Fruit fly (Drosophila melanogaster) whole organism, embryonic: ENCODE results near the gene CG14205.

ENCODE experiments used
- Adf1 ChIP-seq: fragments of 200-800 bp; sonication (Bioruptor generic); IDR thresholded peaks from 2 replicates; pipeline ENCODE4 v1.3.6; 2022; ENCODE audit warnings: missing biosample characterization, missing genetic modification characterization
- Bteb2 ChIP-seq: fragments of 200-800 bp; sonication (Bioruptor generic); optimal IDR thresholded peaks from 2 replicates; lab custom pipeline; 2016; ENCODE audit warnings: missing biosample characterization, missing genetic modification characterization
- CG10267 ChIP-seq: fragments of 200-800 bp; sonication (Bioruptor generic); optimal IDR thresholded peaks from 2 replicates; lab custom pipeline; 2018; ENCODE audit warnings: missing biosample characterization, mild to moderate bottlenecking, missing genetic modification characterization, moderate library complexity
- CG11093 ChIP-seq: fragments of 200-800 bp; sonication (Bioruptor generic); IDR thresholded peaks from 3 replicates; pipeline ENCODE4 v1.3.6; 2022; ENCODE audit warnings: missing biosample characterization, missing genetic modification characterization
- CG11560 ChIP-seq: fragments of 200-800 bp; sonication (Bioruptor generic); IDR thresholded peaks from 3 replicates; pipeline ENCODE4 v1.3.6; 2022; ENCODE audit warnings: missing biosample characterization, missing genetic modification characterization
- CG12104 ChIP-seq: fragments of 200-800 bp; sonication (Bioruptor generic); optimal IDR thresholded peaks from 3 replicates; lab custom pipeline; 2016; ENCODE audit warnings: missing biosample characterization, missing genetic modification characterization
- CG1233 ChIP-seq: fragments of 200-800 bp; sonication (Bioruptor generic); optimal IDR thresholded peaks from 4 replicates; lab custom pipeline; 2018; ENCODE audit warnings: missing biosample characterization, mild to moderate bottlenecking, missing genetic modification characterization
- CG14441 ChIP-seq: fragments of 200-800 bp; sonication (Bioruptor generic); IDR thresholded peaks from 2 replicates; pipeline ENCODE4 v1.3.6; 2022; ENCODE audit warnings: missing biosample characterization, missing genetic modification characterization
- CG14667 ChIP-seq: fragments of 200-800 bp; sonication (Bioruptor generic); IDR thresholded peaks from 2 replicates; pipeline ENCODE4 v1.3.6; 2022; ENCODE audit warnings: missing biosample characterization, missing genetic modification characterization
- CG14860 ChIP-seq: fragments of 200-800 bp; sonication (Bioruptor generic); IDR thresholded peaks from 3 replicates; pipeline ENCODE4 v1.3.6; 2022; ENCODE audit warnings: missing biosample characterization, missing genetic modification characterization; ENCODE audit not compliant: partially characterized antibody
- CG15696 ChIP-seq: fragments of 200-800 bp; sonication (Bioruptor generic); optimal IDR thresholded peaks from 2 replicates; lab custom pipeline; 2019; ENCODE audit warnings: missing biosample characterization, mild to moderate bottlenecking, missing genetic modification characterization, moderate library complexity
- CG16813 ChIP-seq: fragments of 200-800 bp; sonication (Bioruptor generic); IDR thresholded peaks from 3 replicates; pipeline ENCODE4 v1.3.6; 2022; ENCODE audit warnings: missing biosample characterization, missing genetic modification characterization; ENCODE audit not compliant: partially characterized antibody
- CG18262 ChIP-seq: fragments of 200-800 bp; optimal IDR thresholded peaks from 3 replicates; lab custom pipeline; 2019; ENCODE audit warnings: missing biosample characterization, mild to moderate bottlenecking, missing genetic modification characterization, moderate library complexity
- CG31365 ChIP-seq: fragments of 200-800 bp; sonication (Bioruptor generic); optimal IDR thresholded peaks from 2 replicates; lab custom pipeline; 2018; ENCODE audit warnings: missing biosample characterization, mild to moderate bottlenecking, missing genetic modification characterization
- CG32532 ChIP-seq: fragments of 200-800 bp; sonication (Bioruptor generic); IDR thresholded peaks from 2 replicates; pipeline ENCODE4 v1.3.6; 2022; ENCODE audit warnings: missing biosample characterization, missing genetic modification characterization
- CG33213 ChIP-seq: fragments of 200-800 bp; sonication (Bioruptor generic); optimal IDR thresholded peaks from 3 replicates; lab custom pipeline; 2016; ENCODE audit warnings: missing biosample characterization, missing genetic modification characterization
- CG3838 ChIP-seq: fragments of 200-800 bp; sonication (Bioruptor generic); optimal IDR thresholded peaks from 3 replicates; lab custom pipeline; 2016; ENCODE audit warnings: missing biosample characterization, missing genetic modification characterization
- CG7357 ChIP-seq: fragments of 200-800 bp; sonication (Bioruptor generic); IDR thresholded peaks from 3 replicates; pipeline ENCODE4 v1.3.6; 2022; ENCODE audit warnings: missing biosample characterization, missing genetic modification characterization
- Dfd ChIP-seq, 2 experiments: fragments of >200 bp; optimal IDR thresholded peaks; 2 replicates each; lab custom pipeline; 2017; ENCODE audit warnings: missing biosample characterization in 2 of 2, missing genetic modification characterization in 2 of 2
- Dp ChIP-seq: fragments of 200-800 bp; sonication (Bioruptor generic); optimal IDR thresholded peaks from 2 replicates; lab custom pipeline; 2018; ENCODE audit warnings: missing biosample characterization, mild to moderate bottlenecking, missing genetic modification characterization, moderate library complexity
- ERR ChIP-seq: fragments of 200-800 bp; sonication (Bioruptor generic); optimal IDR thresholded peaks from 2 replicates; lab custom pipeline; 2016; ENCODE audit warnings: missing biosample characterization, missing genetic modification characterization
- Ets97D ChIP-seq: fragments of 200-800 bp; sonication (Bioruptor generic); optimal IDR thresholded peaks from 3 replicates; lab custom pipeline; 2016; ENCODE audit warnings: missing biosample characterization, missing genetic modification characterization
- H15 ChIP-seq: fragments of 200-800 bp; sonication (Bioruptor generic); IDR thresholded peaks from 3 replicates; pipeline ENCODE4 v1.3.6; 2022; ENCODE audit warnings: missing biosample characterization, missing genetic modification characterization
- HmgZ ChIP-seq: fragments of 200-800 bp; sonication (Bioruptor generic); optimal IDR thresholded peaks from 2 replicates; lab custom pipeline; 2018; ENCODE audit warnings: missing biosample characterization, mild to moderate bottlenecking, missing genetic modification characterization
- Rx ChIP-seq: fragments of 200-800 bp; sonication (Bioruptor generic); IDR thresholded peaks from 2 replicates; pipeline ENCODE4 v1.3.6; 2022; ENCODE audit warnings: missing biosample characterization, missing genetic modification characterization
- Sox102F ChIP-seq: fragments of 200-800 bp; sonication (Bioruptor generic); optimal IDR thresholded peaks from 2 replicates; lab custom pipeline; 2018; ENCODE audit warnings: missing biosample characterization, mild to moderate bottlenecking, missing genetic modification characterization, moderate library complexity
- aop ChIP-seq: fragments of 200-800 bp; sonication (Bioruptor generic); IDR thresholded peaks from 2 replicates; pipeline ENCODE4 v1.3.6; 2022; ENCODE audit warnings: missing biosample characterization, missing genetic modification characterization
- bcd ChIP-seq: fragments of 200-800 bp; sonication (Bioruptor generic); optimal IDR thresholded peaks from 2 replicates; lab custom pipeline; 2017; ENCODE audit warnings: missing biosample characterization, mild to moderate bottlenecking, missing genetic modification characterization
- btn ChIP-seq: fragments of 200-800 bp; sonication (Bioruptor generic); optimal IDR thresholded peaks from 2 replicates; lab custom pipeline; 2016; ENCODE audit warnings: missing biosample characterization, missing genetic modification characterization
- caup ChIP-seq: fragments of 200-800 bp; sonication (Bioruptor generic); optimal IDR thresholded peaks from 3 replicates; lab custom pipeline; 2017; ENCODE audit warnings: missing biosample characterization, mild to moderate bottlenecking, missing genetic modification characterization, moderate library complexity; ENCODE audit not compliant: severe bottlenecking
- chinmo ChIP-seq: fragments of 200-800 bp; sonication (Bioruptor generic); IDR thresholded peaks from 4 replicates; pipeline ENCODE4 v1.3.6; 2022; ENCODE audit warnings: missing biosample characterization, missing genetic modification characterization; ENCODE audit not compliant: partially characterized antibody
- ci ChIP-seq: fragments of 200-800 bp; sonication (Bioruptor generic); IDR thresholded peaks from 3 replicates; pipeline ENCODE4 v1.3.6; 2022; ENCODE audit warnings: missing biosample characterization, missing genetic modification characterization
- crc ChIP-seq: fragments of 200-800 bp; sonication (Bioruptor generic); optimal IDR thresholded peaks from 2 replicates; lab custom pipeline; 2016; ENCODE audit warnings: missing biosample characterization, missing genetic modification characterization
- crp ChIP-seq, 2 experiments: fragments of 200-800 bp; sonication (Bioruptor generic); optimal IDR thresholded peaks; 2 replicates in 1 of 2; 3 replicates in 1 of 2; lab custom pipeline; 2017; ENCODE audit warnings: missing biosample characterization in 2 of 2, missing genetic modification characterization in 2 of 2, mild to moderate bottlenecking in 1 of 2, moderate library complexity in 1 of 2
- danr ChIP-seq: fragments of 200-800 bp; sonication (Bioruptor generic); IDR thresholded peaks from 2 replicates; pipeline ENCODE4 v1.3.6; 2022; ENCODE audit warnings: missing biosample characterization, missing genetic modification characterization
- ewg ChIP-seq: fragments of 200-800 bp; sonication (Bioruptor generic); optimal IDR thresholded peaks from 3 replicates; lab custom pipeline; 2017; ENCODE audit warnings: mild to moderate bottlenecking, missing biosample characterization, missing genetic modification reagents, missing genetic modification characterization
- fd3F ChIP-seq: fragments of 200-800 bp; sonication (Bioruptor generic); optimal IDR thresholded peaks from 2 replicates; lab custom pipeline; 2018; ENCODE audit warnings: missing biosample characterization, mild to moderate bottlenecking, missing genetic modification characterization, moderate library complexity
- gsb-n ChIP-seq: fragments of 200-800 bp; sonication (Bioruptor generic); optimal IDR thresholded peaks from 3 replicates; lab custom pipeline; 2018; ENCODE audit warnings: missing biosample characterization, mild to moderate bottlenecking, missing genetic modification characterization
- hb ChIP-seq: fragments of 200-800 bp; sonication (Bioruptor generic); IDR thresholded peaks from 3 replicates; pipeline ENCODE4 v1.3.6; 2022; ENCODE audit warnings: missing biosample characterization, missing genetic modification characterization; ENCODE audit not compliant: partially characterized antibody
- inv ChIP-seq: fragments of 200-800 bp; sonication (Bioruptor generic); IDR thresholded peaks from 2 replicates; pipeline ENCODE4 v1.3.6; 2022; ENCODE audit warnings: missing biosample characterization, missing genetic modification characterization; ENCODE audit not compliant: partially characterized antibody
- ken ChIP-seq: fragments of 200-800 bp; sonication (Bioruptor generic); IDR thresholded peaks from 3 replicates; pipeline ENCODE4 v1.3.6; 2022; ENCODE audit warnings: missing biosample characterization, missing genetic modification characterization
- mld ChIP-seq: fragments of 200-800 bp; sonication (Bioruptor generic); IDR thresholded peaks from 3 replicates; pipeline ENCODE4 v1.3.6; 2022; ENCODE audit warnings: missing biosample characterization, missing genetic modification characterization; ENCODE audit not compliant: partially characterized antibody
- nom ChIP-seq: fragments of 200-800 bp; sonication (Bioruptor generic); optimal IDR thresholded peaks from 2 replicates; lab custom pipeline; 2017; ENCODE audit warnings: missing biosample characterization, missing genetic modification characterization, mild to moderate bottlenecking, moderate library complexity, missing genetic modification reagents
- pfk ChIP-seq: fragments of 200-800 bp; sonication (Bioruptor generic); optimal IDR thresholded peaks from 2 replicates; lab custom pipeline; 2018; ENCODE audit warnings: missing biosample characterization, mild to moderate bottlenecking, missing genetic modification characterization, moderate library complexity
- row ChIP-seq: fragments of 200-800 bp; sonication (Bioruptor generic); IDR thresholded peaks from 3 replicates; pipeline ENCODE4 v1.3.6; 2022; ENCODE audit warnings: missing biosample characterization, missing genetic modification characterization
- salm ChIP-seq: fragments of 200-800 bp; sonication (Bioruptor generic); optimal IDR thresholded peaks from 2 replicates; lab custom pipeline; 2018; ENCODE audit warnings: missing biosample characterization, mild to moderate bottlenecking, missing genetic modification characterization
- stwl ChIP-seq: fragments of 200-800 bp; sonication (Bioruptor generic); optimal IDR thresholded peaks from 3 replicates; lab custom pipeline; 2018; ENCODE audit warnings: missing biosample characterization, mild to moderate bottlenecking, missing genetic modification characterization, moderate library complexity
- trem ChIP-seq: fragments of 200-800 bp; optimal IDR thresholded peaks from 3 replicates; lab custom pipeline; 2019; ENCODE audit warnings: missing biosample characterization, mild to moderate bottlenecking, missing genetic modification characterization, moderate library complexity

Gene CG14205

DNA sequence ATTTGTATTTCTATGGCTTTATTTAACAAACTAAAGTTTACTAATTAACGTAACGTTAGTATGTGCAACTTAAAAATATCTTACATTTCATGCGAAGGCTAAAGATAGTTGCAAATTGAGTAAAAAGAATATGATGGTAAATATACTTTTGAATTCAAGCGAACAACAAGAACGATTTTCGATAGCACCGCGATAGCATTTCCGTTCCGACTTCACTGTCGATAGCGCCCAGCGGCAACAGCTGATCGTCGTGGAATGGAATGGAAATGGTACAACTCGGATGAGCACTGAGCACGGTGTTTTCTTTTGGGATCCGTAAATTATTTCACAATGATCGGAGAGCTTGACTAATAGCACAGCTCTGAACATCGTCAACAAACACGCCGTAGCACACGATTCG, 21.1 kb downstream of the CG14205 start (continued):
- peak; percentile 30 for TF ChIP-seq gsb-n (tag; lab: Kevin White, UChicago)
- no peak for TF ChIP-seq CG11560 (tag; lab: Robert Waterston, UW)
- peak; percentile 21 for TF ChIP-seq btn (GFP tag; lab: Kevin White, UChicago)
- TF ChIP-seq Adf1 (GFP tag; lab: Robert Waterston, UW) = no peak
- TF ChIP-seq H15 (GFP tag; lab: Robert Waterston, UW) = no peak
- TF ChIP-seq CG14667 (GFP tag; lab: Robert Waterston, UW) = no peak
- peak; percentile 34 for TF ChIP-seq CG18262 (tag; lab: Kevin White, UChicago)
- peak; percentile 82 for TF ChIP-seq caup (GFP tag; lab: Kevin White, UChicago)
- no peak for TF ChIP-seq aop
- TF ChIP-seq CG31365 (tag; lab: Kevin White, UChicago) = peak; percentile 58
- peak; percentile 39 for TF ChIP-seq bcd
- peak; percentile 41; the same call in 1 of the 2 replicates for TF ChIP-seq CG32532 (GFP tag; lab: Robert Waterston, UW)

DNA sequence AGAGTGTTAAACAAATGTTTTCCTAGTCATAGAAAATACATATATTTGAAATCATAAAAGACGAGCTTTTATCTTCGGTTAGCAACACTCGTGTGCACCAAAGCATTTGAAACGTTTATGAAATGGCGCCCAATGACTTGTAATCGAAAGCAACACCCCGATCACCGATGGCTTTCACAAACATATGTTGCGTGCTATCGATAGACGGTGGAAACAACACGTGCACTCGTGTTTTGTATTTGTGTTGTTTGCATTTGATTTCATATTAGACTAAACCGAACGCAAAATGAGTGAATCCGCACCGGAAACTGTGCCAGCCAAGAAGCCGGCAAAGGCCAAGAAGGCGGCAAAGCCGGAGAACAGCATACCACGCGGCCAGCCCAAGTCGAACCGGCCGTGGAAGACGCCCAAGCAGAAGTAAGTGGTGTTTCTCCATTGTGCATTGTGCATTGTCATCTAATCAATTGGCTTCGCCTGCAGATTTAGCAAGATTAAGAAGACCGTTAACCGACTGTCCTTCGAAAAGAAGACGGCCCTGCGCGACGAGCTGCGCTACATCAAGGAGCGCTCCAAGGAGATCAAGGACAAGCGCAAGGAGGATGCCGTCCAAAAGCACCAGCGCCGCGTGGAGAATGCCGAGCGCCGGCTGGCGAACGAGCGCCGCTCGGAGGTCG, 23.7 kb downstream of the CG14205 start, which contains the start of gene CG14210:
Gene CG14210 (plus strand): TSS at position 207 of the 674 bp plus-strand sequence.
- no peak for TF ChIP-seq CG14441 (GFP tag; lab: Robert Waterston, UW)
- TF ChIP-seq CG3838 = no peak
- TF ChIP-seq crp (GFP tag; optimal IDR thresholded peaks at IDR 0.05; lab: Kevin White, UChicago) = peak; percentile 3 to 84
- peak; percentile 9 for TF ChIP-seq CG10267 (tag; lab: Kevin White, UChicago)
- peak; percentile 7 for TF ChIP-seq HmgZ (tag; lab: Kevin White, UChicago)
- no peak for TF ChIP-seq danr
- 0 out of 3 replicates have a peak, but pooled peaks have one; percentile 53 for TF ChIP-seq mld (GFP tag; lab: Robert Waterston, UW)
- TF ChIP-seq fd3F = no peak
- peak; percentile 48; the same call in 1 of the 2 replicates for TF ChIP-seq inv
- no peak for TF ChIP-seq ci (GFP tag; lab: Robert Waterston, UW)
- TF ChIP-seq CG33213 = no peak
- no peak for TF ChIP-seq Sox102F (GFP tag; lab: Kevin White, UChicago)
- peak; percentile 70 for TF ChIP-seq pfk (GFP tag; lab: Kevin White, UChicago)
- TF ChIP-seq CG16813 (GFP tag; lab: Robert Waterston, UW) = peak; percentile 62
- TF ChIP-seq CG12104 (GFP tag; lab: Kevin White, UChicago) = no peak
- TF ChIP-seq CG15696 = no peak
- TF ChIP-seq trem = peak; percentile 45
- TF ChIP-seq ewg (GFP tag; lab: Kevin White, UChicago) = no peak
- TF ChIP-seq row (GFP tag; lab: Robert Waterston, UW) = no peak
- TF ChIP-seq Bteb2 (GFP tag; lab: Kevin White, UChicago) = no peak
- TF ChIP-seq ERR (GFP tag; lab: Kevin White, UChicago) = no peak
- TF ChIP-seq ken (GFP tag; lab: Robert Waterston, UW) = no peak
- no peak for TF ChIP-seq salm (tag; lab: Kevin White, UChicago)
- TF ChIP-seq CG1233 (GFP tag; lab: Kevin White, UChicago) = no peak
- TF ChIP-seq Dp (GFP tag; lab: Kevin White, UChicago) = peak; percentile 84
- TF ChIP-seq Dfd (GFP tag; optimal IDR thresholded peaks at IDR 0.05; lab: Kevin White, UChicago) = no peak
- TF ChIP-seq CG7357 (GFP tag; lab: Robert Waterston, UW) = no peak
- TF ChIP-seq CG14860 (GFP tag; lab: Robert Waterston, UW) = peak; percentile 52; the same call in 2 of the 3 replicates
- TF ChIP-seq CG11093 (GFP tag; lab: Robert Waterston, UW) = no peak
- TF ChIP-seq crc (GFP tag; lab: Kevin White, UChicago) = no peak
- TF ChIP-seq Rx (GFP tag; lab: Robert Waterston, UW) = no peak
- TF ChIP-seq hb = peak; percentile 66; the same call in 1 of the 3 replicates
- 0 out of 4 replicates have a peak, but pooled peaks have one; percentile 55 for TF ChIP-seq chinmo
- TF ChIP-seq nom (GFP tag; lab: Kevin White, UChicago) = no peak
- TF ChIP-seq stwl (tag; lab: Kevin White, UChicago) = peak; percentile 40
- TF ChIP-seq Ets97D (GFP tag; lab: Kevin White, UChicago) = peak; percentile 32
